Fruit fly (Drosophila melanogaster) whole organism, wandering third instar larva: Measurements from ENCODE around the gene Mf.

Experiments used
- Abd-B ChIP-seq: fragments of >200 bp; optimal IDR thresholded peaks from 2 replicates; lab custom pipeline; 2017; ENCODE audit warnings: missing biosample characterization, missing genetic modification characterization
- CG9705 ChIP-seq: fragments of 200-800 bp; sonication (Bioruptor generic); optimal IDR thresholded peaks from 2 replicates; lab custom pipeline; 2018; ENCODE audit warnings: missing biosample characterization, mild to moderate bottlenecking, missing genetic modification characterization
- Dfd ChIP-seq: fragments of >200 bp; optimal IDR thresholded peaks from 2 replicates; lab custom pipeline; 2017; ENCODE audit warnings: missing biosample characterization, missing genetic modification characterization
- Dif ChIP-seq: fragments of 200-275, 200-300 bp; sonication (Bioruptor generic); optimal IDR thresholded peaks from 2 replicates; lab custom pipeline; 2018; ENCODE audit warnings: missing biosample characterization, missing genetic modification characterization; ENCODE audit not compliant: partially characterized antibody
- GATAd ChIP-seq: sonication (Bioruptor generic); optimal IDR thresholded peaks from 2 replicates; lab custom pipeline; 2016; ENCODE audit warnings: missing biosample characterization, missing genetic modification characterization
- HLH106 ChIP-seq: fragments of 200-800 bp; optimal IDR thresholded peaks from 3 replicates; lab custom pipeline; 2019; ENCODE audit warnings: missing biosample characterization, mild to moderate bottlenecking, missing genetic modification characterization, moderate library complexity
- Hnf4 ChIP-seq: fragments of 200-800 bp; sonication (Bioruptor generic); optimal IDR thresholded peaks from 2 replicates; lab custom pipeline; 2016; ENCODE audit warnings: missing biosample characterization, mild to moderate bottlenecking, missing genetic modification characterization
- Hr78 ChIP-seq: fragments of >200 bp; optimal IDR thresholded peaks from 2 replicates; lab custom pipeline; 2017; ENCODE audit warnings: missing biosample characterization, missing genetic modification characterization
- Hr83 ChIP-seq: fragments of 200-300 bp; sonication (Bioruptor generic); optimal IDR thresholded peaks from 2 replicates; lab custom pipeline; 2016; ENCODE audit warnings: missing biosample characterization, mild to moderate bottlenecking, missing genetic modification characterization, moderate library complexity; ENCODE audit not compliant: poor library complexity, severe bottlenecking
- Jra ChIP-seq: sonication (Bioruptor generic); optimal IDR thresholded peaks from 2 replicates; lab custom pipeline; 2016; ENCODE audit warnings: missing biosample characterization, missing genetic modification characterization
- Mio ChIP-seq: sonication (Bioruptor generic); optimal IDR thresholded peaks from 2 replicates; lab custom pipeline; 2016; ENCODE audit warnings: missing biosample characterization, missing genetic modification characterization
- Myc ChIP-seq: fragments of >200 bp; optimal IDR thresholded peaks from 2 replicates; lab custom pipeline; 2017
- N ChIP-seq: fragments of >200 bp; optimal IDR thresholded peaks from 2 replicates; lab custom pipeline; 2018; ENCODE audit warnings: missing biosample characterization, missing external identifiers, missing genetic modification characterization
- OdsH ChIP-seq: fragments of 200-800 bp; sonication (Bioruptor generic); optimal IDR thresholded peaks from 2 replicates; lab custom pipeline; 2016; ENCODE audit warnings: missing biosample characterization, mild to moderate bottlenecking, missing genetic modification characterization
- Rel ChIP-seq, 2 experiments: fragments of 200-800 bp; sonication (Bioruptor generic) in 1 of 2; optimal IDR thresholded peaks; 2 replicates in 1 of 2; 3 replicates in 1 of 2; lab custom pipeline; 2016 to 2019; ENCODE audit warnings: mild to moderate bottlenecking in 2 of 2, missing biosample characterization in 2 of 2, missing genetic modification characterization in 2 of 2, moderate library complexity in 1 of 2
- Vsx2 ChIP-seq: fragments of 200-300, 225-300 bp; sonication (Bioruptor generic); optimal IDR thresholded peaks from 2 replicates; lab custom pipeline; 2018; ENCODE audit warnings: missing biosample characterization, missing genetic modification characterization; ENCODE audit not compliant: partially characterized antibody
- br ChIP-seq: fragments of 200-800 bp; sonication (Bioruptor generic); optimal IDR thresholded peaks from 2 replicates; lab custom pipeline; 2016; ENCODE audit warnings: missing biosample characterization, missing genetic modification characterization
- brk ChIP-seq: fragments of 200-800 bp; sonication (Bioruptor generic); optimal IDR thresholded peaks from 2 replicates; lab custom pipeline; 2016; ENCODE audit warnings: missing biosample characterization, mild to moderate bottlenecking, missing genetic modification characterization
- dl ChIP-seq, 2 experiments: fragments of 175-275, 200-275 bp in 1 of 2; fragments of 200-275 bp in 1 of 2; sonication (Bioruptor generic); optimal IDR thresholded peaks; lab custom pipeline; 2018; ENCODE audit warnings: mild to moderate bottlenecking in 2 of 2, missing biosample characterization in 2 of 2, missing genetic modification characterization in 2 of 2, moderate library complexity in 2 of 2; ENCODE audit not compliant: partially characterized antibody in 2 of 2, insufficient read depth in 1 of 2
- dmrt93B ChIP-seq: fragments of 200-800 bp; sonication (Bioruptor generic); optimal IDR thresholded peaks from 2 replicates; lab custom pipeline; 2018; ENCODE audit warnings: missing biosample characterization, mild to moderate bottlenecking, missing genetic modification characterization
- dsf ChIP-seq: sonication (Bioruptor generic); optimal IDR thresholded peaks from 2 replicates; lab custom pipeline; 2016; ENCODE audit warnings: missing biosample characterization, missing genetic modification characterization, borderline replicate concordance
- ey ChIP-seq: fragments of 200-800 bp; sonication (Bioruptor generic); optimal IDR thresholded peaks from 2 replicates; lab custom pipeline; 2016; ENCODE audit warnings: missing biosample characterization, missing genetic modification characterization
- foxo ChIP-seq, 2 experiments: fragments of 200-800 bp; sonication (Bioruptor generic); optimal IDR thresholded peaks; 2 replicates in 1 of 2; 3 replicates in 1 of 2; lab custom pipeline; 2016 to 2017; ENCODE audit warnings: missing biosample characterization in 2 of 2, missing genetic modification characterization in 2 of 2
- fru ChIP-seq: fragments of 200-800 bp; sonication (Bioruptor generic); optimal IDR thresholded peaks from 3 replicates; lab custom pipeline; 2016; ENCODE audit warnings: missing biosample characterization, mild to moderate bottlenecking, missing genetic modification characterization
- h ChIP-seq: fragments of 200-800 bp; sonication (Bioruptor generic); optimal IDR thresholded peaks from 3 replicates; lab custom pipeline; 2016; ENCODE audit warnings: missing biosample characterization, mild to moderate bottlenecking, missing genetic modification characterization
- pan ChIP-seq: fragments of >200 bp; optimal IDR thresholded peaks from 2 replicates; lab custom pipeline; 2017
- psq ChIP-seq: fragments of 200-800 bp; sonication (Bioruptor generic); optimal IDR thresholded peaks from 3 replicates; lab custom pipeline; 2017; ENCODE audit warnings: missing biosample characterization, mild to moderate bottlenecking, missing genetic modification characterization, moderate library complexity
- rgr ChIP-seq: fragments of 200-800 bp; sonication (Bioruptor generic); optimal IDR thresholded peaks from 3 replicates; lab custom pipeline; 2016; ENCODE audit warnings: missing biosample characterization, mild to moderate bottlenecking, missing genetic modification characterization
- sage ChIP-seq: fragments of 200-800 bp; sonication (Bioruptor generic); optimal IDR thresholded peaks from 2 replicates; lab custom pipeline; 2016; ENCODE audit warnings: missing biosample characterization, mild to moderate bottlenecking, missing genetic modification characterization
- sv ChIP-seq: fragments of 200-800 bp; sonication (Bioruptor generic); optimal IDR thresholded peaks from 3 replicates; lab custom pipeline; 2016; ENCODE audit warnings: missing biosample characterization, missing genetic modification characterization
- tai ChIP-seq: sonication (Bioruptor generic); optimal IDR thresholded peaks from 2 replicates; lab custom pipeline; 2016; ENCODE audit warnings: missing biosample characterization, missing genetic modification characterization

Gene Mf

DNA sequence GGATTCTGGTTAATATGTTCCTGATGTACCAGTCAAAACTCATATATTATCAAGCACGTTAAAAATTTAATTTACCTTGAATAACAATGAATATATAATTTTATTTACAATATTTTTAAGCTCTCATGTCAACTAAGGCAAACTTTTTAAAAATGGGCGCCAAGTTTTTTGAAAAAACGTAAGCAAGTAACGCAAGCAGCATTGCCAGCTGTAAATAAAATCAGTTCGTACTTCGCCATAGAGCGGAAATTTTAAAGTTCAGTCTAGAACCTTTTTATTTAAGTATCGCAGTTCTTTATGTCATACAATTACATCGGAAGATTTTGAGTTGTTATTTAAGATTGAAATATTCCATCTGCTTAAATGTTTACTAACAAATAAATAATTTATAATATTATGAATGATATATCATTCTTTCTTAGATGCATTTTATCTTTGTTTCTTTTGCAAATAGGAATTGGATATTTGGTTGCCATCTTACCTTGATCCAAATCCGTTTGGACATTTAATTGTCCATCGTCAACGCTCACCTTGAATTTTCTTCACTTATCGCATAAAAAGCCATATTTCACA is 33.4 kb downstream of the Mf start:
- TF ChIP-seq Dif (GFP tag; lab: Kevin White, UChicago): no peak
- no peak for TF ChIP-seq Rel (GFP tag; optimal IDR thresholded peaks at IDR 0.05; lab: Kevin White, UChicago)
- no peak for TF ChIP-seq Rel (tag; optimal IDR thresholded peaks at IDR 0.05; lab: Kevin White, UChicago)
- no peak for TF ChIP-seq tai (GFP tag; lab: Kevin White, UChicago)
- no peak for TF ChIP-seq Hr78 (GFP tag; lab: Kevin White, UChicago)

DNA sequence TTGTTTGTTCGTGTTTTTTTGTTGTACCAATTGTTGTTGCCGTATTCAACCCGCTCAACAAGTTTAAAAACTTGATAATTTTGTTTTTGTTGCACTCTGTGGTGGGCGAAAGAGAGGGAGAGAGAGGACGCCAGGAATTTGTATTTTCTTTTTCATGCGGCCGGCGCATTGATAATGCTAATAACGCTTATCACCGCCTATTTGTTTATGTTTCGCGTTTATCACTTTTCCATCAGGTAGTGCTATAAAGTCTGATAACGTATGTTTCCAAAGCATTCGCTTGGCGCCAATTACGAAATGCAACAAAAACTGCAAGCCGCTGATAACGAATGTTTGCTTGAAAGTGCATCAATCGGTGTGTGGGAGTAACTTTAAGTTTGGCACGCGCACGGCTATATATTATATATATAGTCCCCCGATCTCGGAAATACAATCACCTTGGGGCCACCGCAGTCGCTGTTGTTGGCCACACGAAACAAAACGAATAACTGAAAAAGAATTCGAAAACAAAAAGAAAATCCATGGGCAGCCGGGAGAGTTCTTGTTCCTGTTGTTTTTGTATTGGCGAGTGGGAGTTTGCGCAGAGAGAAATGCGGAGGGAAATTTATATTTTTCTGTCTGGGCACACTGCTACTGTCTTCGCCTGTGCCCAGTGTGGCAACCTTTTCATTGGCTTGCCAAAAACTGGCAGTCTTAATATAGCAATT is 34.1 kb downstream of the Mf start, which contains the start of gene Glys:
Gene Glys (minus strand): TSS at position 494 of the 707 bp plus-strand sequence.
- peak; percentile 41 for TF ChIP-seq Dif (GFP tag; lab: Kevin White, UChicago)
- peak; percentile 8 for TF ChIP-seq Myc (lab: Kevin White, UChicago)
- TF ChIP-seq Rel (GFP tag; optimal IDR thresholded peaks at IDR 0.05; lab: Kevin White, UChicago): peak; percentile 67
- TF ChIP-seq Rel (tag; optimal IDR thresholded peaks at IDR 0.05; lab: Kevin White, UChicago): peak; percentile 43
- no peak for TF ChIP-seq rgr (GFP tag; lab: Kevin White, UChicago)
- no peak for TF ChIP-seq Hnf4
- no peak for TF ChIP-seq brk (GFP tag; lab: Kevin White, UChicago)
- TF ChIP-seq GATAd (GFP tag; lab: Kevin White, UChicago): no peak
- no peak for TF ChIP-seq Mio (GFP tag; lab: Kevin White, UChicago)
- no peak for TF ChIP-seq dsf (GFP tag; lab: Kevin White, UChicago)
- TF ChIP-seq dmrt93B (GFP tag; lab: Kevin White, UChicago): no peak
- peak; percentile 4 for TF ChIP-seq fru
- no peak for TF ChIP-seq ey (GFP tag; lab: Kevin White, UChicago)
- TF ChIP-seq N: no peak
- TF ChIP-seq pan (lab: Kevin White, UChicago): no peak
- TF ChIP-seq sage (GFP tag; lab: Kevin White, UChicago): peak; percentile 49
- peak; percentile 20 for TF ChIP-seq HLH106 (tag; lab: Kevin White, UChicago)
- TF ChIP-seq psq: peak; percentile 1
- TF ChIP-seq Hr83 (GFP tag; lab: Kevin White, UChicago): peak; percentile 47
- no peak for TF ChIP-seq Dfd (GFP tag; lab: Kevin White, UChicago)
- TF ChIP-seq Abd-B (GFP tag; lab: Kevin White, UChicago): no peak
- TF ChIP-seq h (GFP tag; lab: Kevin White, UChicago): peak; percentile 43
- no peak for TF ChIP-seq OdsH (GFP tag; lab: Kevin White, UChicago)
- TF ChIP-seq CG9705: no peak
- peak; percentile 14 for TF ChIP-seq br
- TF ChIP-seq Vsx2 (GFP tag; lab: Kevin White, UChicago): peak; percentile 9
- TF ChIP-seq dl (GFP tag; optimal IDR thresholded peaks at IDR 0.05; lab: Kevin White, UChicago; ENCODE audit: insufficient read depth in 1 of 2, partially characterized antibody in 2 of 2): no peak
- TF ChIP-seq foxo (GFP tag; optimal IDR thresholded peaks at IDR 0.05; lab: Kevin White, UChicago): no peak

DNA sequence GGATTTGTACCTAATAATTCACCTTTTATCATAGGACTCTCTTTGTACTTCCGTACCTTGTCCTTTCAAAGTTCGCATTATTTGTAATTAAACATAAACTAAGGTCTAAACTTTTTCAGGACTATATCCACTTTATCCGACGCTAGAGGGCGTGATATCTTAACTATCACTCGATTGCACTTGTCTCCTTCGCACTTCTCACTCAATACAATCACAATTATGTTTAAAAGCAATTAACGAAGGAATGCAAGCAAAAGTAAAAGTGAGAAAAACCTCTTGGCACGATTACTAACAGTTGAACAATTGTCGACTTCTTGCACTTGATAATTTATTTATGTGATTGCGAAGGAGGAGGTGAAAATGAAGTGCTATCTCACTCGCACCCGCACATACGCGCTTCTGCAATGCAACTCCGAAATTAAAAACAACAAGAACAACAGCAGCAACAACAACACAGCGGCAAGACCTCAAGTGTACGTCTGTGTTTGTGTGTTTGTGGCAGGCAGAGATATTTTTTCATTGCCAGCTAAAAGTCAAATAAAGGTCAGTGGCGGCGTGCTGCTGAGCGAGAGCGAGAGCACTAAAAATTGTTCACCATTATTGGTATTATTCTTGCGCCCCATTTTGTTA is 34.8 kb downstream of the Mf start:
- TF ChIP-seq Dif (GFP tag; lab: Kevin White, UChicago): peak; percentile 16
- TF ChIP-seq OdsH (GFP tag; lab: Kevin White, UChicago): no peak
- no peak for TF ChIP-seq foxo (GFP tag; optimal IDR thresholded peaks at IDR 0.05; lab: Kevin White, UChicago)

DNA sequence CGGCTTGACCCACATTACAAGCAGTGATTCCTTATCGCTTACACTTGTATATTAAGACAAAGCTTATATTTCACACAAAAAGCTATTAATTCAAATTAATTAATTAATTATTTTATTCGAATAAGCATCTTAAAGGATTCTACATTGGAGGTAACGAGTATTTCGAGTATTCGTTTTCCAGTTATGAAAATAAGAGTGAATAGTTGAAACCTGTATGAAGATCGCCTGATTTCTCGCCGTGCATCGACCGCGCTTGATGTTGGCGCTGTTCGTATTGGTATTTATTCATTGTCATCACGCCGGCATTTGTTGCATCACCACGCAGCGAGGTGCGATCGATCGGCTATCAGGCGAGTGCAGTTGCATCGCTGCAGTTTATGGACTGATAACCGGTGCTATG is 35.8 kb downstream of the Mf start:
- no peak for TF ChIP-seq Jra (GFP tag; lab: Kevin White, UChicago)
- no peak for TF ChIP-seq Hr83 (GFP tag; lab: Kevin White, UChicago)
- no peak for TF ChIP-seq OdsH (GFP tag; lab: Kevin White, UChicago)
- peak; percentile 50 for TF ChIP-seq fru
- TF ChIP-seq rgr (GFP tag; lab: Kevin White, UChicago): peak; percentile 38
- TF ChIP-seq HLH106 (tag; lab: Kevin White, UChicago): peak; percentile 8
- TF ChIP-seq sv (GFP tag; lab: Kevin White, UChicago): no peak
- TF ChIP-seq Vsx2 (GFP tag; lab: Kevin White, UChicago): no peak
- peak; percentile 58 for TF ChIP-seq h (GFP tag; lab: Kevin White, UChicago)
- peak; percentile 27 for TF ChIP-seq psq
- TF ChIP-seq Abd-B (GFP tag; lab: Kevin White, UChicago): no peak
- TF ChIP-seq Hnf4: peak; percentile 3
- no peak for TF ChIP-seq dl (GFP tag; optimal IDR thresholded peaks at IDR 0.05; lab: Kevin White, UChicago; ENCODE audit: insufficient read depth in 1 of 2, partially characterized antibody in 2 of 2)
- TF ChIP-seq foxo (GFP tag; optimal IDR thresholded peaks at IDR 0.05; lab: Kevin White, UChicago): peak in 1 of 2 experiments; percentile 53
- peak; percentile 16 for TF ChIP-seq br
